Fruit fly (Drosophila melanogaster) whole organism, wandering third instar larva: ENCODE results near the gene CG13784.

Source experiments
- Abd-B ChIP-seq: fragments of >200 bp; optimal IDR thresholded peaks from 2 replicates; lab custom pipeline; 2017; ENCODE audit warnings: missing biosample characterization, missing genetic modification characterization
- CG32264 ChIP-seq: fragments of 200-800 bp; sonication (Bioruptor generic); optimal IDR thresholded peaks from 2 replicates; lab custom pipeline; 2016; ENCODE audit warnings: missing biosample characterization, missing genetic modification characterization
- CG9705 ChIP-seq: fragments of 200-800 bp; sonication (Bioruptor generic); optimal IDR thresholded peaks from 2 replicates; lab custom pipeline; 2018; ENCODE audit warnings: missing biosample characterization, mild to moderate bottlenecking, missing genetic modification characterization
- CrebA ChIP-seq: fragments of 200-800 bp; sonication (Bioruptor generic); optimal IDR thresholded peaks from 2 replicates; lab custom pipeline; 2016; ENCODE audit warnings: missing biosample characterization, mild to moderate bottlenecking, missing genetic modification characterization, borderline replicate concordance
- Dif ChIP-seq: fragments of 200-275, 200-300 bp; sonication (Bioruptor generic); optimal IDR thresholded peaks from 2 replicates; lab custom pipeline; 2018; ENCODE audit warnings: missing biosample characterization, missing genetic modification characterization; ENCODE audit not compliant: partially characterized antibody
- GATAd ChIP-seq: sonication (Bioruptor generic); optimal IDR thresholded peaks from 2 replicates; lab custom pipeline; 2016; ENCODE audit warnings: missing biosample characterization, missing genetic modification characterization
- HLH106 ChIP-seq: fragments of 200-800 bp; optimal IDR thresholded peaks from 3 replicates; lab custom pipeline; 2019; ENCODE audit warnings: missing biosample characterization, mild to moderate bottlenecking, missing genetic modification characterization, moderate library complexity
- Hnf4 ChIP-seq: fragments of 200-800 bp; sonication (Bioruptor generic); optimal IDR thresholded peaks from 2 replicates; lab custom pipeline; 2016; ENCODE audit warnings: missing biosample characterization, mild to moderate bottlenecking, missing genetic modification characterization
- Hr78 ChIP-seq: fragments of >200 bp; optimal IDR thresholded peaks from 2 replicates; lab custom pipeline; 2017; ENCODE audit warnings: missing biosample characterization, missing genetic modification characterization
- Hr83 ChIP-seq: fragments of 200-300 bp; sonication (Bioruptor generic); optimal IDR thresholded peaks from 2 replicates; lab custom pipeline; 2016; ENCODE audit warnings: missing biosample characterization, mild to moderate bottlenecking, missing genetic modification characterization, moderate library complexity; ENCODE audit not compliant: poor library complexity, severe bottlenecking
- Mio ChIP-seq: sonication (Bioruptor generic); optimal IDR thresholded peaks from 2 replicates; lab custom pipeline; 2016; ENCODE audit warnings: missing biosample characterization, missing genetic modification characterization
- Myc ChIP-seq: fragments of >200 bp; optimal IDR thresholded peaks from 2 replicates; lab custom pipeline; 2017
- N ChIP-seq: fragments of >200 bp; optimal IDR thresholded peaks from 2 replicates; lab custom pipeline; 2018; ENCODE audit warnings: missing biosample characterization, missing external identifiers, missing genetic modification characterization
- OdsH ChIP-seq: fragments of 200-800 bp; sonication (Bioruptor generic); optimal IDR thresholded peaks from 2 replicates; lab custom pipeline; 2016; ENCODE audit warnings: missing biosample characterization, mild to moderate bottlenecking, missing genetic modification characterization
- Rel ChIP-seq, 2 experiments: fragments of 200-800 bp; sonication (Bioruptor generic) in 1 of 2; optimal IDR thresholded peaks; 2 replicates in 1 of 2; 3 replicates in 1 of 2; lab custom pipeline; 2016 to 2019; ENCODE audit warnings: mild to moderate bottlenecking in 2 of 2, missing biosample characterization in 2 of 2, missing genetic modification characterization in 2 of 2, moderate library complexity in 1 of 2
- Sp1 ChIP-seq: fragments of 200-800 bp; sonication (Bioruptor generic); optimal IDR thresholded peaks from 3 replicates; lab custom pipeline; 2019; ENCODE audit warnings: missing biosample characterization, mild to moderate bottlenecking, missing genetic modification characterization, moderate library complexity
- Vsx2 ChIP-seq: fragments of 200-300, 225-300 bp; sonication (Bioruptor generic); optimal IDR thresholded peaks from 2 replicates; lab custom pipeline; 2018; ENCODE audit warnings: missing biosample characterization, missing genetic modification characterization; ENCODE audit not compliant: partially characterized antibody
- br ChIP-seq: fragments of 200-800 bp; sonication (Bioruptor generic); optimal IDR thresholded peaks from 2 replicates; lab custom pipeline; 2016; ENCODE audit warnings: missing biosample characterization, missing genetic modification characterization
- brk ChIP-seq: fragments of 200-800 bp; sonication (Bioruptor generic); optimal IDR thresholded peaks from 2 replicates; lab custom pipeline; 2016; ENCODE audit warnings: missing biosample characterization, mild to moderate bottlenecking, missing genetic modification characterization
- dl ChIP-seq, 2 experiments: fragments of 175-275, 200-275 bp in 1 of 2; fragments of 200-275 bp in 1 of 2; sonication (Bioruptor generic); optimal IDR thresholded peaks; lab custom pipeline; 2018; ENCODE audit warnings: mild to moderate bottlenecking in 2 of 2, missing biosample characterization in 2 of 2, missing genetic modification characterization in 2 of 2, moderate library complexity in 2 of 2; ENCODE audit not compliant: partially characterized antibody in 2 of 2, insufficient read depth in 1 of 2
- dmrt93B ChIP-seq: fragments of 200-800 bp; sonication (Bioruptor generic); optimal IDR thresholded peaks from 2 replicates; lab custom pipeline; 2018; ENCODE audit warnings: missing biosample characterization, mild to moderate bottlenecking, missing genetic modification characterization
- dsf ChIP-seq: sonication (Bioruptor generic); optimal IDR thresholded peaks from 2 replicates; lab custom pipeline; 2016; ENCODE audit warnings: missing biosample characterization, missing genetic modification characterization, borderline replicate concordance
- ey ChIP-seq: fragments of 200-800 bp; sonication (Bioruptor generic); optimal IDR thresholded peaks from 2 replicates; lab custom pipeline; 2016; ENCODE audit warnings: missing biosample characterization, missing genetic modification characterization
- foxo ChIP-seq, 2 experiments: fragments of 200-800 bp; sonication (Bioruptor generic); optimal IDR thresholded peaks; 2 replicates in 1 of 2; 3 replicates in 1 of 2; lab custom pipeline; 2016 to 2017; ENCODE audit warnings: missing biosample characterization in 2 of 2, missing genetic modification characterization in 2 of 2
- fru ChIP-seq: fragments of 200-800 bp; sonication (Bioruptor generic); optimal IDR thresholded peaks from 3 replicates; lab custom pipeline; 2016; ENCODE audit warnings: missing biosample characterization, mild to moderate bottlenecking, missing genetic modification characterization
- h ChIP-seq: fragments of 200-800 bp; sonication (Bioruptor generic); optimal IDR thresholded peaks from 3 replicates; lab custom pipeline; 2016; ENCODE audit warnings: missing biosample characterization, mild to moderate bottlenecking, missing genetic modification characterization
- jim ChIP-seq: fragments of 175-275, 200-325 bp; sonication (Bioruptor generic); optimal IDR thresholded peaks from 2 replicates; lab custom pipeline; 2016; ENCODE audit warnings: missing biosample characterization, mild to moderate bottlenecking, missing genetic modification characterization
- lola ChIP-seq: fragments of >200 bp; optimal IDR thresholded peaks from 2 replicates; lab custom pipeline; 2017; ENCODE audit warnings: missing biosample characterization, missing genetic modification characterization
- pan ChIP-seq: fragments of >200 bp; optimal IDR thresholded peaks from 2 replicates; lab custom pipeline; 2017
- psq ChIP-seq: fragments of 200-800 bp; sonication (Bioruptor generic); optimal IDR thresholded peaks from 3 replicates; lab custom pipeline; 2017; ENCODE audit warnings: missing biosample characterization, mild to moderate bottlenecking, missing genetic modification characterization, moderate library complexity
- rgr ChIP-seq: fragments of 200-800 bp; sonication (Bioruptor generic); optimal IDR thresholded peaks from 3 replicates; lab custom pipeline; 2016; ENCODE audit warnings: missing biosample characterization, mild to moderate bottlenecking, missing genetic modification characterization
- sage ChIP-seq: fragments of 200-800 bp; sonication (Bioruptor generic); optimal IDR thresholded peaks from 2 replicates; lab custom pipeline; 2016; ENCODE audit warnings: missing biosample characterization, mild to moderate bottlenecking, missing genetic modification characterization
- sv ChIP-seq: fragments of 200-800 bp; sonication (Bioruptor generic); optimal IDR thresholded peaks from 3 replicates; lab custom pipeline; 2016; ENCODE audit warnings: missing biosample characterization, missing genetic modification characterization
- usp ChIP-seq: fragments of >200 bp; optimal IDR thresholded peaks from 2 replicates; lab custom pipeline; 2017; ENCODE audit warnings: missing biosample characterization, missing genetic modification characterization

The CG13784 gene

DNA sequence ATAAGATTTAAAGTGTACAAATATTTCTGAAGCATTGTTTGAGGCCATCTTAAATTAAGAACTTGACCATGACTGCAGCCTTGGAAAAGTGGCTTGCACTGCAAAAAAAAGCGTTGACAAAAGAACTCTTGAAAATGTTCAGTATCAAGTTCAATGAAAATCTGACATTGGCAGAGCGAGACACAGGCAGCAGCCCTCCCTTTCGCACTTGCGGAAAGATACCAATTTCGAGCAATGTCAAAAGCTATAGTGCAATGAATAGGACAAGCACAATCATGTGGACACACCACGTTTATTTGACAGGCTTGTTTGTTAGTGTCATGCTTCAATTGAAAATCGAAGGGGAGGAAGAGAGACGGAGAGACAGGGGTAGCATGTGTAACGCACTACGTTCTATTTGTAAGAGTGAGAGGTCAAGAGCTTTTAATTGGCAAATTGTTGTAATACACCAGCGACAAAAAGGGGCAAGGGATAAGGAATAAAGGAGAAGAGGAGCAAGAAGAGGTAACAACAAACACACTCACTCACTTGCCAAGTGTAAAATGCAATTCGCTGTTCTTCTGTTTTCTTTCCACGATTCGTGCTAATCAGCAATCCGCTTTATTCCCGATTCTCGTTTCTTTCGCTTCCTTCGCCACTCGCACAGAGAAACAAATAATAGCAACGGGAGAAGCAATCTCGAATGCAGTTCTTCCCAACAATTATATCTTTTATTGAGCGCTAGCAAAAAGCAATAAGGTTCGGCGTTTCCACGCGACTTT, 16.2 kb downstream of the CG13784 start:
- TF ChIP-seq psq (peak; percentile 96), rgr (GFP tag; lab: Kevin White, UChicago) (no peak), sv (GFP tag; lab: Kevin White, UChicago) (no peak)

DNA sequence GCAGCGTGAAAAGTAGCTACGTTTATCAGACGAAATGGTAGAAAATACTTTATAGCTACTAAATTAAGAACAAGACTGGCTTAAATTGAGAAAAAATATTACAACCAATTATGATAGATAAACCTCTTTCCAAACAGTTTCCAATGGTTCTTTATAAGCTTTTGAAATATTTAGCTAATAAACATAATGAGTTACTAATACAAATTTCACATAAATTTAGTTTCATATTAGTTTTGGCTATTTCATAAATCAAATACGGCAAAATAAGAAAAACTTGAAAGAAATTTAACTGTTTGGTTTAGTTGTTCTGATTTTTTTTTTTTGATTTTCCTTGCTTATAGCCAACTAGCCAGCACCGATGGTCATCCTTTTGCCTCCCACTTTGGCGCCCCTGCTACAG, 19.7 kb downstream of the CG13784 start:
- TF ChIP-seq Sp1 (no peak), Hnf4 (no peak), Myc (lab: Kevin White, UChicago) (peak; percentile 72)
- TF ChIP-seq, all 38 proteins: peak for 1

DNA sequence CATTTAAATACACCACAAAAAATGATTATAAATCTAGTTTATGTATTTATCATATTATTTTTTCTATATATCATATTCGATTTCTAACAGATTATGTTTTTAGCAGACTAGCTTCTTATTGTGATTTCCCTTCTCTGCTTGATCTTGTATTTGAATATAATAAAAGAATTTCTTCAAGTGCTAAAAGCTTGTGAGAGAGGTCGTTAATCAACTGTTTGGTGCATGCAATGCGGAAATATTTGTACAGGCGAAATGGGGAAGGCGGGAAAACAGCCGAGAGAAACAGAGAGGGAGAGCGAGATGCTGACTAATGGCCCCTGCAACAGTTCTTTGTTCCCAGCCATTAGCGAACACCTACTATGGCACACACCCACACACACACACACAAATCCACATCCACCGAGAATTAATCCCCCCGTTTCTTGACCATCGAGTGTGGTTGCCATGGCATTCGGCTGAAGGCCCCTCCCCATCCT, 20.2 kb downstream of the CG13784 start:
- no peak for TF ChIP-seq brk (GFP tag; lab: Kevin White, UChicago)
- TF ChIP-seq HLH106: peak; percentile 29
- no peak for TF ChIP-seq ey (GFP tag; lab: Kevin White, UChicago)
- no peak for TF ChIP-seq lola (GFP tag; lab: Kevin White, UChicago)
- no peak for TF ChIP-seq Abd-B (GFP tag; lab: Kevin White, UChicago)
- no peak for TF ChIP-seq Hr78 (GFP tag; lab: Kevin White, UChicago)
- TF ChIP-seq N: no peak
- TF ChIP-seq dl (GFP tag; optimal IDR thresholded peaks at IDR 0.05; lab: Kevin White, UChicago; ENCODE audit: insufficient read depth in 1 of 2, partially characterized antibody in 2 of 2): no peak
- no peak for TF ChIP-seq sv (GFP tag; lab: Kevin White, UChicago)
- TF ChIP-seq foxo (GFP tag; optimal IDR thresholded peaks at IDR 0.05; lab: Kevin White, UChicago): peak in 1 of 2 experiments; percentile 35
- peak; percentile 4 for TF ChIP-seq rgr (GFP tag; lab: Kevin White, UChicago)
- TF ChIP-seq psq: peak; percentile 45
- no peak for TF ChIP-seq usp (GFP tag; lab: Kevin White, UChicago)
- TF ChIP-seq CG9705 (GFP tag; lab: Kevin White, UChicago): no peak
- no peak for TF ChIP-seq CrebA (GFP tag; lab: Kevin White, UChicago)
- no peak for TF ChIP-seq Mio (GFP tag; lab: Kevin White, UChicago)
- peak; percentile 41 for TF ChIP-seq Sp1
- no peak for TF ChIP-seq Dif (GFP tag; lab: Kevin White, UChicago)
- TF ChIP-seq pan (lab: Kevin White, UChicago): no peak
- TF ChIP-seq dsf (GFP tag; lab: Kevin White, UChicago): no peak
- no peak for TF ChIP-seq h (GFP tag; lab: Kevin White, UChicago)
- no peak for TF ChIP-seq Myc (lab: Kevin White, UChicago)
- peak; percentile 7 for TF ChIP-seq fru (GFP tag; lab: Kevin White, UChicago)
- TF ChIP-seq Vsx2 (GFP tag; lab: Kevin White, UChicago): no peak
- peak; percentile 11 for TF ChIP-seq Hnf4
- no peak for TF ChIP-seq sage (GFP tag; lab: Kevin White, UChicago)
- TF ChIP-seq OdsH (GFP tag; lab: Kevin White, UChicago): peak; percentile 17
- no peak for TF ChIP-seq dmrt93B (GFP tag; lab: Kevin White, UChicago)
- no peak for TF ChIP-seq Rel (GFP tag; optimal IDR thresholded peaks at IDR 0.05; lab: Kevin White, UChicago)
- peak; percentile 10 for TF ChIP-seq Rel (tag; optimal IDR thresholded peaks at IDR 0.05; lab: Kevin White, UChicago)
- no peak for TF ChIP-seq CG32264 (GFP tag; lab: Kevin White, UChicago)
- no peak for TF ChIP-seq br

DNA sequence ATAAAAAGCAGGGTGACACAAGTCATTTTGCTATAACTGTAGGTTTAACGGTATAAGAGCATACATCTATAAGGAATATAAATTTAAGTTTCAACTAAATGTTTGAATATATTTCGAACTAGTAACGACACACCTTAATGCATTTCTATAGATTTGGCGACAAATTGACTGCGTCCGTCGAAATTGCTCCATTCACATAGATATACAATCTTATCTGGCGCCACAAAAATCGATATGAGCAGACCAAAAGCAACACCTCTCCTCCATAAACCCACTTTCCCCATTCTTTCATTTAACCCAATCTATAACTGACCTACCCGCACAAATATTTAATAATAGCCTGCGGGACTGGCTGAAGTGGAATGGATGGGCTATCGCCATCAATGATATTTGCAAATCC, 21.2 kb downstream of the CG13784 start:
- TF ChIP-seq br (no peak), Sp1 (no peak), GATAd (GFP tag; lab: Kevin White, UChicago) (no peak), Rel (GFP tag; optimal IDR thresholded peaks at IDR 0.05; lab: Kevin White, UChicago) (no peak), Rel (tag; optimal IDR thresholded peaks at IDR 0.05; lab: Kevin White, UChicago) (no peak), Hr83 (GFP tag; lab: Kevin White, UChicago) (no peak), jim (GFP tag; lab: Kevin White, UChicago) (no peak), Vsx2 (GFP tag; lab: Kevin White, UChicago) (no peak), lola (GFP tag; lab: Kevin White, UChicago) (no peak), Hnf4 (no peak)
- TF ChIP-seq, all 38 proteins: peak for 0
